Fruit fly (Drosophila melanogaster) whole organism, embryonic: Measurements from ENCODE around the gene Prosalpha3T.

Experiments
- Antp ChIP-seq: fragments of 200-800 bp; sonication (Bioruptor generic); optimal IDR thresholded peaks from 3 replicates; lab custom pipeline; 2016; ENCODE audit warnings: missing biosample characterization, missing genetic modification characterization
- Awh ChIP-seq: fragments of 200-800 bp; sonication (Bioruptor generic); IDR thresholded peaks from 2 replicates; pipeline ENCODE4, ENCODE4 v1.3.6; 2022; ENCODE audit warnings: missing biosample characterization, missing genetic modification characterization
- CG10274 ChIP-seq: fragments of 200-800 bp; sonication (Bioruptor generic); optimal IDR thresholded peaks from 3 replicates; lab custom pipeline; 2017; ENCODE audit warnings: missing biosample characterization, mild to moderate bottlenecking, missing genetic modification characterization
- CG10321 ChIP-seq: fragments of 200-800 bp; sonication (Bioruptor generic); IDR thresholded peaks from 2 replicates; pipeline ENCODE4 v1.3.6; 2022; ENCODE audit warnings: missing biosample characterization, missing genetic modification characterization
- CG10979 ChIP-seq: fragments of 200-800 bp; sonication (Bioruptor generic); optimal IDR thresholded peaks from 2 replicates; lab custom pipeline; 2018; ENCODE audit warnings: missing biosample characterization, mild to moderate bottlenecking, missing genetic modification characterization, moderate library complexity
- CG11723 ChIP-seq: fragments of 200-800 bp; sonication (Bioruptor generic); optimal IDR thresholded peaks from 2 replicates; lab custom pipeline; 2017; ENCODE audit warnings: missing biosample characterization, mild to moderate bottlenecking, missing genetic modification characterization
- CG12659 ChIP-seq: fragments of 200-800 bp; sonication (Bioruptor generic); optimal IDR thresholded peaks from 3 replicates; lab custom pipeline; 2017; ENCODE audit warnings: mild to moderate bottlenecking, missing biosample characterization, missing genetic modification reagents, missing genetic modification characterization
- CG13775 ChIP-seq: fragments of 200-800 bp; sonication (Bioruptor generic); optimal IDR thresholded peaks from 3 replicates; lab custom pipeline; 2017; ENCODE audit warnings: missing biosample characterization, mild to moderate bottlenecking, missing genetic modification characterization
- CG14965 ChIP-seq: fragments of 200-800 bp; sonication (Bioruptor generic); optimal IDR thresholded peaks from 2 replicates; lab custom pipeline; 2016; ENCODE audit warnings: missing biosample characterization, missing genetic modification characterization, borderline replicate concordance
- CG15479 ChIP-seq: fragments of 200-800 bp; sonication (Bioruptor generic); optimal IDR thresholded peaks from 3 replicates; lab custom pipeline; 2019; ENCODE audit warnings: missing biosample characterization, mild to moderate bottlenecking, missing genetic modification characterization, moderate library complexity
- CG15514 ChIP-seq: fragments of 200-800 bp; sonication (Bioruptor generic); optimal IDR thresholded peaks from 3 replicates; lab custom pipeline; 2017; ENCODE audit warnings: missing biosample characterization, missing genetic modification characterization, mild to moderate bottlenecking, moderate library complexity, missing genetic modification reagents
- CG1603 ChIP-seq: fragments of 200-800 bp; sonication (Bioruptor generic); optimal IDR thresholded peaks from 2 replicates; lab custom pipeline; 2019; ENCODE audit warnings: missing biosample characterization, mild to moderate bottlenecking, missing genetic modification characterization, moderate library complexity
- CG1792 ChIP-seq: fragments of 200-800 bp; sonication (Bioruptor generic); optimal IDR thresholded peaks from 2 replicates; lab custom pipeline; 2016; ENCODE audit warnings: missing biosample characterization, missing genetic modification characterization
- CG18619 ChIP-seq: fragments of 200-800 bp; sonication (Bioruptor generic); optimal IDR thresholded peaks from 3 replicates; lab custom pipeline; 2017; ENCODE audit warnings: missing biosample characterization, mild to moderate bottlenecking, missing genetic modification characterization
- CG2875 ChIP-seq: fragments of 200-800 bp; sonication (Bioruptor generic); optimal IDR thresholded peaks from 2 replicates; lab custom pipeline; 2017; ENCODE audit warnings: missing biosample characterization, mild to moderate bottlenecking, missing genetic modification characterization, missing genetic modification reagents
- CG6654 ChIP-seq: fragments of 200-800 bp; sonication (Bioruptor generic); optimal IDR thresholded peaks from 2 replicates; lab custom pipeline; 2017; ENCODE audit warnings: missing biosample characterization, mild to moderate bottlenecking, missing genetic modification characterization
- CG7357 ChIP-seq: fragments of 200-800 bp; sonication (Bioruptor generic); IDR thresholded peaks from 3 replicates; pipeline ENCODE4 v1.3.6; 2022; ENCODE audit warnings: missing biosample characterization, missing genetic modification characterization
- CG9817 ChIP-seq: fragments of 200-800 bp; sonication (Bioruptor generic); optimal IDR thresholded peaks from 2 replicates; lab custom pipeline; 2018; ENCODE audit warnings: missing biosample characterization, mild to moderate bottlenecking, missing genetic modification characterization, moderate library complexity
- CTCF ChIP-seq: fragments of 200-800 bp; sonication (Bioruptor generic); optimal IDR thresholded peaks from 2 replicates; lab custom pipeline; 2017; ENCODE audit warnings: missing biosample characterization, mild to moderate bottlenecking, missing genetic modification characterization, moderate library complexity
- Chrac-16 ChIP-seq: fragments of 200-800 bp; sonication (Bioruptor generic); optimal IDR thresholded peaks from 3 replicates; lab custom pipeline; 2016; ENCODE audit warnings: missing biosample characterization, missing genetic modification characterization
- D ChIP-seq, 2 experiments: fragments of 200-800 bp in 1 of 2; fragments of >200 bp in 1 of 2; sonication (Bioruptor generic) in 1 of 2; optimal IDR thresholded peaks; 2 replicates in 1 of 2; 3 replicates in 1 of 2; lab custom pipeline; 2017; ENCODE audit warnings: mild to moderate bottlenecking in 1 of 2, missing biosample characterization in 1 of 2, missing genetic modification characterization in 1 of 2, missing genetic modification reagents in 1 of 2
- Dfd ChIP-seq, 2 experiments: fragments of >200 bp; optimal IDR thresholded peaks; 2 replicates each; lab custom pipeline; 2017; ENCODE audit warnings: missing biosample characterization in 2 of 2, missing genetic modification characterization in 2 of 2
- Dp ChIP-seq: fragments of 200-800 bp; sonication (Bioruptor generic); optimal IDR thresholded peaks from 2 replicates; lab custom pipeline; 2018; ENCODE audit warnings: missing biosample characterization, mild to moderate bottlenecking, missing genetic modification characterization, moderate library complexity
- E2f2 ChIP-seq: fragments of 200-800 bp; sonication (Bioruptor generic); IDR thresholded peaks from 2 replicates; pipeline ENCODE4 v1.3.6; 2022; ENCODE audit warnings: missing biosample characterization, missing genetic modification characterization
- Hr51 ChIP-seq, 2 experiments: fragments of 200-800 bp; sonication (Bioruptor generic); optimal IDR thresholded peaks; 2 replicates in 1 of 2; 3 replicates in 1 of 2; lab custom pipeline; 2016 to 2018; ENCODE audit warnings: missing biosample characterization in 2 of 2, missing genetic modification characterization in 2 of 2, mild to moderate bottlenecking in 1 of 2, moderate library complexity in 1 of 2
- Hr78 ChIP-seq, 2 experiments: fragments of 200-800 bp in 1 of 2; fragments of >200 bp in 1 of 2; sonication (Bioruptor generic) in 1 of 2; optimal IDR thresholded peaks; 2 replicates each; lab custom pipeline; 2017 to 2019; ENCODE audit warnings: missing biosample characterization in 2 of 2, missing genetic modification characterization in 2 of 2, mild to moderate bottlenecking in 1 of 2, moderate library complexity in 1 of 2
- Lhr ChIP-seq: fragments of 200-800 bp; sonication (Bioruptor generic); optimal IDR thresholded peaks from 3 replicates; lab custom pipeline; 2017; ENCODE audit warnings: mild to moderate bottlenecking, missing biosample characterization, missing genetic modification reagents, missing genetic modification characterization
- MTF-1 ChIP-seq: fragments of 200-800 bp; sonication (Bioruptor generic); optimal IDR thresholded peaks from 2 replicates; lab custom pipeline; 2018; ENCODE audit warnings: missing biosample characterization, mild to moderate bottlenecking, missing genetic modification characterization, borderline replicate concordance
- NC2β ChIP-seq: fragments of 200-800 bp; sonication (Bioruptor generic); optimal IDR thresholded peaks from 2 replicates; lab custom pipeline; 2016; ENCODE audit warnings: missing biosample characterization, missing genetic modification characterization
- PHDP ChIP-seq: fragments of 200-800 bp; sonication (Bioruptor generic); optimal IDR thresholded peaks from 3 replicates; lab custom pipeline; 2018; ENCODE audit warnings: missing biosample characterization, mild to moderate bottlenecking, missing genetic modification characterization, moderate library complexity
- Pdp1 ChIP-seq, 2 experiments: fragments of 200-800 bp; sonication (Bioruptor generic); optimal IDR thresholded peaks; 3 replicates each; lab custom pipeline; 2016; ENCODE audit warnings: missing biosample characterization in 2 of 2, missing genetic modification characterization in 2 of 2, mild to moderate bottlenecking in 1 of 2, moderate library complexity in 1 of 2
- Side ChIP-seq: fragments of 200-800 bp; sonication (Bioruptor generic); optimal IDR thresholded peaks from 2 replicates; lab custom pipeline; 2016; ENCODE audit warnings: missing biosample characterization, missing genetic modification characterization
- ac ChIP-seq: fragments of 200-800 bp; sonication (Bioruptor generic); optimal IDR thresholded peaks from 3 replicates; lab custom pipeline; 2017; ENCODE audit warnings: missing biosample characterization, mild to moderate bottlenecking, missing genetic modification characterization
- ara ChIP-seq: fragments of 200-800 bp; sonication (Bioruptor generic); IDR thresholded peaks from 2 replicates; pipeline ENCODE4 v1.3.6; 2022; ENCODE audit warnings: missing biosample characterization, missing genetic modification characterization
- cg ChIP-seq: fragments of 200-800 bp; sonication (Bioruptor generic); optimal IDR thresholded peaks from 3 replicates; lab custom pipeline; 2019; ENCODE audit warnings: missing biosample characterization, mild to moderate bottlenecking, missing genetic modification characterization, moderate library complexity
- chn ChIP-seq: fragments of 200-800 bp; sonication (Bioruptor generic); optimal IDR thresholded peaks from 2 replicates; lab custom pipeline; 2016; ENCODE audit warnings: missing biosample characterization, missing genetic modification characterization
- corto ChIP-seq: fragments of 200-800 bp; sonication (Bioruptor generic); optimal IDR thresholded peaks from 2 replicates; lab custom pipeline; 2016; ENCODE audit warnings: missing biosample characterization, mild to moderate bottlenecking, missing genetic modification characterization, moderate library complexity
- ems ChIP-seq: fragments of 200-800 bp; sonication (Bioruptor generic); optimal IDR thresholded peaks from 3 replicates; lab custom pipeline; 2016; ENCODE audit warnings: missing biosample characterization, missing genetic modification characterization
- gem ChIP-seq: fragments of 200-800 bp; sonication (Bioruptor generic); optimal IDR thresholded peaks from 2 replicates; lab custom pipeline; 2019; ENCODE audit warnings: missing biosample characterization, mild to moderate bottlenecking, missing genetic modification characterization, moderate library complexity
- grau ChIP-seq: fragments of 200-800 bp; optimal IDR thresholded peaks from 3 replicates; lab custom pipeline; 2019; ENCODE audit warnings: missing biosample characterization, mild to moderate bottlenecking, missing genetic modification characterization, moderate library complexity
- h ChIP-seq: fragments of >200 bp; optimal IDR thresholded peaks from 2 replicates; lab custom pipeline; 2017
- ham ChIP-seq: fragments of 200-800 bp; sonication (Bioruptor generic); IDR thresholded peaks from 2 replicates; pipeline ENCODE4 v1.3.6; 2022; ENCODE audit warnings: missing biosample characterization, missing genetic modification characterization
- ind ChIP-seq: fragments of 200-800 bp; sonication (Bioruptor generic); optimal IDR thresholded peaks from 3 replicates; lab custom pipeline; 2016; ENCODE audit warnings: missing biosample characterization, missing genetic modification characterization
- insv ChIP-seq, 2 experiments: fragments of 200-800 bp; sonication (Bioruptor generic); optimal IDR thresholded peaks; 3 replicates each; lab custom pipeline; 2016 to 2018; ENCODE audit warnings: missing biosample characterization in 2 of 2, missing genetic modification characterization in 2 of 2
- kay ChIP-seq: fragments of 200-800 bp; sonication (Bioruptor generic); optimal IDR thresholded peaks from 2 replicates; lab custom pipeline; 2016; ENCODE audit warnings: missing biosample characterization, missing genetic modification characterization
- mirr ChIP-seq: fragments of 200-800 bp; sonication (Bioruptor generic); optimal IDR thresholded peaks from 3 replicates; lab custom pipeline; 2018; ENCODE audit warnings: missing biosample characterization, mild to moderate bottlenecking, missing genetic modification characterization
- pan ChIP-seq, 4 experiments: fragments of >200 bp in 3 of 4; fragments of 200-800 bp in 1 of 4; sonication (Bioruptor generic) in 1 of 4; optimal IDR thresholded peaks in 3 of 4; IDR thresholded peaks in 1 of 4; 2 replicates each; pipeline versions ENCODE4 v1.3.6 to Lab custom; 2017 to 2022; ENCODE audit warnings: missing biosample characterization in 2 of 4, missing genetic modification characterization in 2 of 4, mixed read lengths in 1 of 4
- tgo ChIP-seq: fragments of 200-800 bp; sonication (Bioruptor generic); IDR thresholded peaks from 3 replicates; pipeline ENCODE4 v1.3.6; 2022; ENCODE audit warnings: missing biosample characterization, missing genetic modification characterization

The Prosalpha3T gene

DNA sequence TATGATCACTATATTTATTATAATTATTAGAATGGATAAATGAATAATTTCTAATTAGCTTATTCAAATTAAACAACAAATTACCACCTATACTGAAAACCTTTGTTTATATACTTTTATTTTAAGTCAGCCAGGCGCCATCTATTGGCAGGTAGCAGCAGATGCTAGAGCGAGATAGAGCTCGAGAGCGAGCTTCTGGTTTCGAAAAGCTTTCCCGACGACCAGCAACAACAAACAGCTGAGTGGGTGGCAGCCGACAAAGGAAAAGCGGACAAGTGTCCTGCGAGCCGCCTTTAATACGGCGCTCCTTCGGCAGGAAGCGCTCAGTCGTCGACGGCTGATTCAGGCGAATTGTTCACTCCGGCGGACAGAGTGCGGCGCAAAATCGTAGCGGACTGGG lies 10.8 kb upstream of the Prosalpha3T start, which contains the start of gene Gycbeta100B (continued):
- TF ChIP-seq CG2875 (GFP tag; lab: Kevin White, UChicago) (peak; percentile 38), CG6654 (GFP tag; lab: Kevin White, UChicago) (peak; percentile 38), pan (optimal IDR thresholded peaks at IDR 0.05; lab: Kevin White, UChicago) (no peak), pan (GFP tag; optimal IDR thresholded peaks at IDR 0.05 in 1 of 2, IDR thresholded peaks at IDR 0.05 in 1 of 2) (peak in 1 of 2 experiments; percentile 44), ind (GFP tag; lab: Kevin White, UChicago) (peak; percentile 30), CG12659 (GFP tag; lab: Kevin White, UChicago) (peak; percentile 13), D (optimal IDR thresholded peaks at IDR 0.05; lab: Kevin White, UChicago) (no peak), D (GFP tag; optimal IDR thresholded peaks at IDR 0.05; lab: Kevin White, UChicago) (peak; percentile 9), gem (tag; lab: Kevin White, UChicago) (peak; percentile 7), ems (GFP tag; lab: Kevin White, UChicago) (peak; percentile 33), CG7357 (0 out of 3 replicates have a peak, but pooled peaks have one; percentile 12), CG11723 (GFP tag; lab: Kevin White, UChicago) (peak; percentile 16), cg (GFP tag; lab: Kevin White, UChicago) (no peak), E2f2 (0 out of 2 replicates have a peak, but pooled peaks have one; percentile 7), CG13775 (GFP tag; lab: Kevin White, UChicago) (peak; percentile 7), grau (tag; lab: Kevin White, UChicago) (peak; percentile 21), Hr51 (GFP tag; optimal IDR thresholded peaks at IDR 0.05; lab: Kevin White, UChicago) (peak in 1 of 2 experiments; percentile 55), CG1792 (peak; percentile 2), ara (GFP tag; lab: Robert Waterston, UW) (no peak), CG14965 (GFP tag; lab: Kevin White, UChicago) (peak; percentile 97), corto (GFP tag; lab: Kevin White, UChicago) (no peak)

DNA sequence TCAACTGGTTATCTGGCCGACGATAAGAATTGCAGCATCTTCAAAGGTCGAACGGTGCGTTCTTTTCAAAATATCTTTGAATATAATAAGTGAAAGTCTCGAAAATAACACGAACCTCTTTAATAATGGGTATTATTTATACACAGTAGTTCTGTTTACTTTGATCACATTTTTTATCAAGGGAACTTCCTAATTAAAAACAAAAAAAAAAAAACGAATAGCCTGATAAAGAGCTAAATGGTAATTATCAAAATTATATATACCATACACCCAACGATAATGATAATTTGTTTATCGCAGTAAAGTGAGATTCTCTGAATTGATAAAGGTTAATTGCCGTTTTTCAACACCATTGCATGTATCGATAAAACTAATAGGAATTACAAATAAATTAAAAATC lies 7.4 kb upstream of the Prosalpha3T start, which contains the start of gene Ktch:
Gene Ktch (minus strand): TSS at position 101 of the 400 bp plus-strand sequence.
- TF ChIP-seq tgo (GFP tag; lab: Robert Waterston, UW) (no peak), CG10979 (tag; lab: Kevin White, UChicago) (no peak), Pdp1 (GFP tag; optimal IDR thresholded peaks at IDR 0.05; lab: Kevin White, UChicago) (no peak), CG10321 (GFP tag; lab: Robert Waterston, UW) (no peak), h (no peak), CG9817 (tag; lab: Kevin White, UChicago) (no peak), Side (no peak), CG18619 (GFP tag; lab: Kevin White, UChicago) (no peak), Lhr (GFP tag; lab: Kevin White, UChicago) (no peak), PHDP (tag; lab: Kevin White, UChicago) (no peak), ham (GFP tag; lab: Robert Waterston, UW) (no peak), Chrac-16 (GFP tag; lab: Kevin White, UChicago) (no peak), insv (GFP tag; optimal IDR thresholded peaks at IDR 0.05; lab: Kevin White, UChicago) (no peak), MTF-1 (no peak)
- TF ChIP-seq, all 482 proteins: peak for 0

DNA sequence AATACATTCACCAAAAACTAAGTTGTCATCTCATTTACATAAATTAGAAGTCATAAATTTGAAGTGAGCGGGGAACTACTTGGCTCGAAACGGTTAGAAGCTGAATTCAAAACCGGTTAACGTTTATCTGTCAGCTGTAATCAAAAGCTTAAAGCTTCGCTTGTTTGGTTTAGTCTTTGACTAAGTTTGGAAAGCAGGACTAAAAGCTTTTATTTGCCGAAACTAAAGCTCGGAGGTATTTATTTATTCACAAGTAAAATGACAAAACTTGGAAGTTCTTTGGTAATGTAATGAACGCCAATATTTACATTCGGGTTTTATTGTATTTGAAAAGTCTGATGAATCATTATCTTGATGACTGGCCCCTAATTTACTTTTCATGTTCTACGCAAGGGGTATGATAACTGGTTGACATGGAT lies 4.2 kb upstream of the Prosalpha3T start:
- TF ChIP-seq Dp (GFP tag; lab: Kevin White, UChicago) (peak; percentile 45), ac (no peak), Hr78 (GFP tag; optimal IDR thresholded peaks at IDR 0.05; lab: Kevin White, UChicago) (no peak), Dfd (GFP tag; optimal IDR thresholded peaks at IDR 0.05; lab: Kevin White, UChicago) (no peak), CTCF (GFP tag; lab: Kevin White, UChicago) (peak; percentile 62), gem (tag; lab: Kevin White, UChicago) (peak; percentile 20), CG1603 (peak; percentile 24), CG10274 (GFP tag; lab: Kevin White, UChicago) (no peak), Antp (no peak), Awh (GFP tag; lab: Robert Waterston, UW) (no peak), mirr (GFP tag; lab: Kevin White, UChicago) (peak; percentile 25), kay (GFP tag; lab: Kevin White, UChicago) (peak; percentile 60), chn (GFP tag; lab: Kevin White, UChicago) (no peak), NC2β (GFP tag; lab: Kevin White, UChicago) (no peak), CG15514 (GFP tag; lab: Kevin White, UChicago) (peak; percentile 6), CG15479 (GFP tag; lab: Kevin White, UChicago) (no peak)
